Worm (Caenorhabditis elegans): ENCODE results near the gene sru-2.

The sru-2 gene

DNA sequence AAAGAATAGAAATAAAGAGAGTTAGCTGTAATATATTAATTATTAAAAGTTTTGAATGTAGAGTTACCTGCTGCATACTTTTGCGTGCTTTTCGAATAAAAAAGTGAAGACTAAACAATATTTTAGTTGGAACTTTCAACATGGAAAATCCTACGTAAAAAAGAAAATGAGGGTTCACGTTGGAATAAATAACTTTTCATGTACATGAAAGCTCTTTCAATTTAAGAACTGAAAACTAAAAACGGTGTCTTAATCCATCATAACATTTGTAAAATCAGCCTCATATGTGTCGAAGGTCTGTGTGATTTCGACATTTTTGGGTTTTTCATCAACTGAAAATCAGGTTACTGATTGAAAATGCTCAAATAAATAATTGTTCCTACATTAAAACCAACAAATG lies 20.2 kb downstream of the sru-2 start, which contains the start of gene ttr-9:
TSS of gene ttr-9 (minus strand) at position 101 of the 400 bp plus-strand sequence.
- TF ChIP-seq flt-1 (GFP tag; IDR thresholded peaks at IDR 0.05) (no peak), B0310.2 (tag; optimal IDR thresholded peaks at IDR 0.05) (no peak), scrt-1 (GFP tag; IDR thresholded peaks at IDR 0.05) (no peak), ceh-13 (GFP tag; optimal IDR thresholded peaks at IDR 0.05) (no peak), tra-4 (tag; optimal IDR thresholded peaks at IDR 0.05) (no peak), sea-1 (GFP tag; conservative IDR thresholded peaks at IDR 0.05) (no peak), tbx-11 (GFP tag; IDR thresholded peaks at IDR 0.05) (no peak), hnd-1 (tag; optimal IDR thresholded peaks at IDR 0.05) (no peak), hmg-4 (GFP tag; optimal IDR thresholded peaks at IDR 0.05) (no peak), tbx-37 (GFP tag; conservative IDR thresholded peaks at IDR 0.05) (no peak), pes-1 (GFP tag; IDR thresholded peaks at IDR 0.05) (no peak), F13C5.2 (tag; optimal IDR thresholded peaks at IDR 0.05) (no peak), ets-7 (tag; optimal IDR thresholded peaks at IDR 0.05) (no peak), hmbx-1 (tag; optimal IDR thresholded peaks at IDR 0.05) (no peak), ceh-36 (tag; optimal IDR thresholded peaks at IDR 0.05) (no peak), ama-1 (optimal IDR thresholded peaks at IDR 0.05) (no peak), aly-1 (tag; optimal IDR thresholded peaks at IDR 0.05) (no peak)

DNA sequence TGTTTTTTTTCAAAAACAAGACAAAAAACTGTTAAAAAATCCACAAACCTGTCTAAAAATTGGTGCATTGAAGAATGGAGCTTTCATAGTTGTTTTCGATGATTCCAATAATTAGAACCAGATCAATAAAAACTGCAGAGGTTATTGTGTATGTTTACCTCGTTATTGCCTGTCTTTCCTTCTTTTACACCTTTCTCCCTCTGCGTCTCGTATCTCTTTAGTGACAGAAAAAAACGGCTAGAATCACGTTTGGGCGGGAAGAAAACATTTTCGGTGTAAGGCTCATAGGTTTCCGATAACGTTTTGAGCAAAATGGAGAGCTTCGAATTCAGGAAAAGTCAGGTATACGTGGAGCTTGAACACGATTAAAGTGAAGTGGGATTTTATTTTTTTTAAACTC lies 22.5 kb downstream of the sru-2 start, which contains the start of gene ethe-1:
TSS of gene ethe-1 (minus strand) at position 150 of the 400 bp plus-strand sequence.
- no peak for TF ChIP-seq hnd-1 (tag; optimal IDR thresholded peaks at IDR 0.05)

DNA sequence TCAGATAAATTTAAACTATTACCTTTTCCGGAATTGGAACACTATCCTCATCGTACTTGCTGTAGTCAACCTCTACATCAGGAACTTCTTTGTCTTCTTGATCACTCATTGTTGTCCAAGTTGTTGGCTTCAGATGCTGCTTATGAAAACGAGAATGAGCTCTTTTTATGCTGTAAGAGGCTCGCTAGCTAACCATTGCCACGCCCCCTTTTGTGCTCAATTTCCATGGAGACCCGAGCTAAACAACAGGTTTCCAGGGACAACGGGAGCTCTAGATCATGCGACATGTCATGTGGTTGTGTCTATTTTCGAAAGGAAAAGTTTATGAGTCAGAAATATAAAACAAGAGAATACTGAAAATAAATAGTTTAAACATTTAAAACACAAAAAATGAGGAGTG lies 24.4 kb downstream of the sru-2 start, which contains the start of gene C33A12.4:
TSS of gene C33A12.4 (minus strand) at position 131 of the 400 bp plus-strand sequence.
- TF ChIP-seq hnd-1 (tag; optimal IDR thresholded peaks at IDR 0.05) (no peak), B0310.2 (tag; optimal IDR thresholded peaks at IDR 0.05) (no peak), tbx-11 (GFP tag; IDR thresholded peaks at IDR 0.05) (no peak), ama-1 (optimal IDR thresholded peaks at IDR 0.05) (no peak), pes-1 (GFP tag; IDR thresholded peaks at IDR 0.05) (no peak), tra-4 (tag; optimal IDR thresholded peaks at IDR 0.05) (no peak), ets-7 (tag; optimal IDR thresholded peaks at IDR 0.05) (no peak), aly-1 (tag; optimal IDR thresholded peaks at IDR 0.05) (no peak), F13C5.2 (tag; optimal IDR thresholded peaks at IDR 0.05) (no peak), scrt-1 (GFP tag; IDR thresholded peaks at IDR 0.05) (no peak), flt-1 (GFP tag; IDR thresholded peaks at IDR 0.05) (no peak), ceh-36 (tag; optimal IDR thresholded peaks at IDR 0.05) (no peak), hmbx-1 (tag; optimal IDR thresholded peaks at IDR 0.05) (no peak), hmg-4 (GFP tag; optimal IDR thresholded peaks at IDR 0.05) (no peak), tbx-37 (GFP tag; conservative IDR thresholded peaks at IDR 0.05) (no peak)

DNA sequence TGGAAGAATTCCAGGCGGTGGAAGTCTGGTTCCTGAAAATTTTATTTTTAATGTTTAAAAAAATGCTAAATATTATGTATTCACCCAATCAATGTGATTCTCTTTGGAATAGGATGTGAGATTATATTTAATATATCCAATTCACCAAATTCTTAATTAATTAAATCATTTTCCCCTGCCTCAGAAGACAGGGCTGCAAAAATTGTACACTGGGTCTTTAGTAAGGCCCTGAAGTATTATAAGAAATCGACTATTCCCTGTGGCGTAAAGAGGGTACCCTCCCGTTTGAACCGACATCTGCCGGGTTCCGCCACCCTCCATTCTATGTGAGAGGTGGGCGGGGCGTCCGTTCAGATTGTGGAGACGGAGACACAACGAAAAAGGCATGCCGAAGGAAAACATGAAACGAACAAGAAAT lies 25.2 kb downstream of the sru-2 start:
- TF ChIP-seq tbx-37 (GFP tag; conservative IDR thresholded peaks at IDR 0.05) (peak; percentile 29; the same call in 1 of the 2 replicates), ceh-36 (tag; optimal IDR thresholded peaks at IDR 0.05) (no peak), hmg-4 (GFP tag; optimal IDR thresholded peaks at IDR 0.05) (no peak), ceh-13 (GFP tag; optimal IDR thresholded peaks at IDR 0.05) (no peak), tra-4 (tag; optimal IDR thresholded peaks at IDR 0.05) (peak; percentile 37), aly-1 (tag; optimal IDR thresholded peaks at IDR 0.05) (no peak), ets-7 (tag; optimal IDR thresholded peaks at IDR 0.05) (no peak), F13C5.2 (tag; optimal IDR thresholded peaks at IDR 0.05) (peak; percentile 52), tbx-11 (GFP tag; IDR thresholded peaks at IDR 0.05) (no peak), hnd-1 (tag; optimal IDR thresholded peaks at IDR 0.05) (no peak), flt-1 (GFP tag; IDR thresholded peaks at IDR 0.05) (0 out of 2 replicates have a peak, but pooled peaks have one; percentile 8), sea-1 (GFP tag; conservative IDR thresholded peaks at IDR 0.05) (no peak), pes-1 (GFP tag; IDR thresholded peaks at IDR 0.05) (peak; percentile 49; the same call in 1 of the 2 replicates), scrt-1 (GFP tag; IDR thresholded peaks at IDR 0.05) (no peak), ama-1 (optimal IDR thresholded peaks at IDR 0.05) (peak; percentile 40), B0310.2 (tag; optimal IDR thresholded peaks at IDR 0.05) (peak; percentile 4)

DNA sequence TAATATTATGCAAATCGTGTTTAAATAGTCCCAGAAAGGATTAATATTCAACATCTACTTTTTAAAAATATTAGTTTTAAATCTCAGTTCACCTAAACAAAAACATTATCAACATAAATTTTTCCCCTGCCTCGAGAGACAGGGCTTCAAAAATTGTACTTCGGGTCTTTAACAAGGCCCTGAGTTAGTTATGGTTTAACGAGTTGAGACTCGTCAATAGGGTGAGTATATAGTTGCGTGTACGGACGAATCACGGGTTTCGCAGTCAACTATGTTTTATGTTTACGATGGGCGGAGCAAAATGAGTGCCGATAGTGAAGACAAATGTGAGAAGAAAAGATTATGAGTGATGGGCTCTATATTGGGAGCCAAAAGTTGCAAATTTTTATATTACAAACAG lies 25.6 kb downstream of the sru-2 start:
- TF ChIP-seq tbx-37 (GFP tag; conservative IDR thresholded peaks at IDR 0.05) = no peak
- TF ChIP-seq tra-4 (tag; optimal IDR thresholded peaks at IDR 0.05) = no peak
- TF ChIP-seq F13C5.2 (tag; optimal IDR thresholded peaks at IDR 0.05) = no peak
- TF ChIP-seq ets-7 (tag; optimal IDR thresholded peaks at IDR 0.05) = no peak
- TF ChIP-seq scrt-1 (GFP tag; IDR thresholded peaks at IDR 0.05) = no peak
- TF ChIP-seq tbx-11 (GFP tag; IDR thresholded peaks at IDR 0.05) = no peak
- no peak for TF ChIP-seq hnd-1 (tag; optimal IDR thresholded peaks at IDR 0.05)
- TF ChIP-seq sea-1 (GFP tag; conservative IDR thresholded peaks at IDR 0.05) = no peak
- no peak for TF ChIP-seq B0310.2 (tag; optimal IDR thresholded peaks at IDR 0.05)
- no peak for TF ChIP-seq hmbx-1 (tag; optimal IDR thresholded peaks at IDR 0.05)
- no peak for TF ChIP-seq flt-1 (GFP tag; IDR thresholded peaks at IDR 0.05)
- TF ChIP-seq aly-1 (tag; optimal IDR thresholded peaks at IDR 0.05) = no peak
- no peak for TF ChIP-seq ama-1 (optimal IDR thresholded peaks at IDR 0.05)
- TF ChIP-seq hmg-4 (GFP tag; optimal IDR thresholded peaks at IDR 0.05) = no peak
- TF ChIP-seq pes-1 (GFP tag; IDR thresholded peaks at IDR 0.05) = no peak
- no peak for TF ChIP-seq ceh-13 (GFP tag; optimal IDR thresholded peaks at IDR 0.05)
- no peak for TF ChIP-seq ceh-36 (tag; optimal IDR thresholded peaks at IDR 0.05)

DNA sequence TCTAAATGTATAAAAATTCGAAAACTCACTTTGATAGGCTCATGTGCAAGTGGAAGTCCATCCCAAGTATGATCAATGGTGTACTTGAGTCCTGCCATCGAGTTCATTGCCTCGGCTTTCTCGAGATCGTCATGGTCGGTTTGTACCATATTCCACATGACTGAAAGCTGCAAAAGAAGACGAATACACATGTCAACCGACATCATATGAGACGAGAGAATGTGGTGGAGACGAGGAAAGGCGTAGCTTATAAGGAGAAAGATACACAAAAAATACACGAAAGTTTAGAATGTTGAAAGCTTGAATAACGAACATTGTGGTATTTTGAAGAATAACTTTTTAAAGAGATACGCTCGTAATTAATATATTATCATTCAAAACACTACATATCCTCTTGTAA lies 26.8 kb downstream of the sru-2 start, which contains the start of gene C33A12.3:
TSS of gene C33A12.3 (minus strand) at position 167 of the 400 bp plus-strand sequence.
- TF ChIP-seq F13C5.2 (tag; optimal IDR thresholded peaks at IDR 0.05) (no peak), scrt-1 (GFP tag; IDR thresholded peaks at IDR 0.05) (no peak), tbx-11 (GFP tag; IDR thresholded peaks at IDR 0.05) (no peak)

DNA sequence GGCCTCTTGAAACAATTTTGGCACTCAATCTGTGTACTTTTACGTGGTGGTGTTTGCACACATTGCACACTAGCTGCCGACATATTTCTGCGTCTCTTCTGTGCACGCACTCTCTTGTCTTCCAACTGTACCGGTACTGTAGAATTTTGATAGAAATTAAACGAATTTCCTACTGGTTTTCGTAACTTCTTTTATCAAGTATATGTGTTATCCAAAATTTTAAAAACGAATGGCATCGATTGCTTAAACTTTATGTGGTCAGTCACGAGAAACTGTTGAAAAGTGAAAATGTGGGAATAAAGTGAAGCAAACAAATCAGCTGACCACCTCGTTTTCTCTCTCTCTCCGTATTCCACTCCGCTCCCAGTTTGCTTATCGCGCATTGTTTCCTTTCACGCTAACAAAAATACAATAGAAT lies 27.3 kb downstream of the sru-2 start:
- TF ChIP-seq flt-1 (GFP tag; IDR thresholded peaks at IDR 0.05) (no peak), F13C5.2 (tag; optimal IDR thresholded peaks at IDR 0.05) (no peak), B0310.2 (tag; optimal IDR thresholded peaks at IDR 0.05) (no peak), tbx-37 (GFP tag; conservative IDR thresholded peaks at IDR 0.05) (no peak), ets-7 (tag; optimal IDR thresholded peaks at IDR 0.05) (no peak)

DNA sequence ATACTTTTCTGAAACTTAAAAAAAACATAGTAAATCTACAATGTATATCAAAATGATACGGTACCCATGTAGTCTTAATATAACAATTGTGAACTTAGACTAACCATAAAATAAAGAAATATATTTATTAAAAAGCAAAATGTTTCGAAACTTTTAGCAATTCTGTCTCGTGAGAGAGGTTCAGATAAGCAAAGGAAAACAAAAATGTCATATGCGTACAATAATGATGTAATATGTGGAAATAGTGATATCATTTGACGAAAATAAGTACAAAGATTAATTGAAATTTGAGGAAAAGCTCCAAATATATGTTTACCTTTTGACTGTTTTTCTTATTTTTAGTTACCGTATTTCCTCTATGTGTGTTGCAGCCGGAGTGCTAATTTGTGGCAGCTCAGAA lies 28.1 kb downstream of the sru-2 start:
- TF ChIP-seq ceh-13 (GFP tag; optimal IDR thresholded peaks at IDR 0.05) (no peak), B0310.2 (tag; optimal IDR thresholded peaks at IDR 0.05) (no peak), tbx-11 (GFP tag; IDR thresholded peaks at IDR 0.05) (no peak), hnd-1 (tag; optimal IDR thresholded peaks at IDR 0.05) (no peak), hmg-4 (GFP tag; optimal IDR thresholded peaks at IDR 0.05) (no peak), aly-1 (tag; optimal IDR thresholded peaks at IDR 0.05) (no peak), F13C5.2 (tag; optimal IDR thresholded peaks at IDR 0.05) (no peak), scrt-1 (GFP tag; IDR thresholded peaks at IDR 0.05) (no peak), ama-1 (optimal IDR thresholded peaks at IDR 0.05) (no peak), pes-1 (GFP tag; IDR thresholded peaks at IDR 0.05) (no peak), ets-7 (tag; optimal IDR thresholded peaks at IDR 0.05) (no peak), tra-4 (tag; optimal IDR thresholded peaks at IDR 0.05) (no peak), sea-1 (GFP tag; conservative IDR thresholded peaks at IDR 0.05) (no peak), hmbx-1 (tag; optimal IDR thresholded peaks at IDR 0.05) (no peak), tbx-37 (GFP tag; conservative IDR thresholded peaks at IDR 0.05) (no peak), flt-1 (GFP tag; IDR thresholded peaks at IDR 0.05) (no peak), ceh-36 (tag; optimal IDR thresholded peaks at IDR 0.05) (no peak)

Data from whole organism, early embryonic.